Worm (Caenorhabditis elegans) whole organism, L1 larva: ENCODE data around the gene eif-3.K.

ENCODE experiments used
- C04F5.9 ChIP-seq: sonication (generic microtip); optimal IDR thresholded peaks from 2 replicates; lab custom pipeline; 2016; ENCODE audit warnings: missing genetic modification characterization, missing compliant biosample characterization
- C16A3.4 ChIP-seq: fragments of 150-350 bp; optimal IDR thresholded peaks from 2 replicates; lab custom pipeline; 2014; ENCODE audit warnings: missing biosample characterization, missing genetic modification characterization
- Y116A8C.19 ChIP-seq: sonication (generic microtip); optimal IDR thresholded peaks from 2 replicates; lab custom pipeline; 2016; ENCODE audit warnings: missing compliant biosample characterization, missing genetic modification characterization, borderline replicate concordance
- alr-1 ChIP-seq: fragments of 200-800 bp; sonication (Bioruptor generic); optimal IDR thresholded peaks from 2 replicates; lab custom pipeline; 2018; ENCODE audit warnings: borderline replicate concordance, mild to moderate bottlenecking, missing genetic modification characterization, missing compliant biosample characterization
- aly-2 ChIP-seq: fragments of 150-350 bp; optimal IDR thresholded peaks from 2 replicates; lab custom pipeline; 2014; ENCODE audit warnings: missing biosample characterization, missing genetic modification characterization
- blmp-1 ChIP-seq: fragments of 150-350 bp; optimal IDR thresholded peaks from 2 replicates; lab custom pipeline; 2014; ENCODE audit warnings: missing biosample characterization, missing genetic modification characterization
- ceh-63 ChIP-seq: fragments of 200-800 bp; sonication (Bioruptor generic); optimal IDR thresholded peaks from 2 replicates; lab custom pipeline; 2018; ENCODE audit warnings: mild to moderate bottlenecking, missing genetic modification characterization, missing compliant biosample characterization
- ceh-8 ChIP-seq: fragments of 200-800 bp; sonication (Bioruptor generic); optimal IDR thresholded peaks from 2 replicates; lab custom pipeline; 2018; ENCODE audit warnings: mild to moderate bottlenecking, missing genetic modification characterization, moderate library complexity, missing compliant biosample characterization
- ceh-90 ChIP-seq: sonication (generic microtip); optimal IDR thresholded peaks from 2 replicates; lab custom pipeline; 2016; ENCODE audit warnings: missing genetic modification characterization, missing compliant biosample characterization
- ces-1 ChIP-seq: fragments of 150-350 bp; optimal IDR thresholded peaks from 2 replicates; lab custom pipeline; 2014; ENCODE audit warnings: missing biosample characterization, missing genetic modification reagents, missing genetic modification characterization
- dpl-1 ChIP-seq, 3 experiments: fragments of 150-350 bp in 2 of 3; sonication (generic microtip) in 1 of 3; optimal IDR thresholded peaks; 2 replicates each; lab custom pipeline; 2014 to 2017; ENCODE audit warnings: missing biosample characterization in 3 of 3, missing genetic modification characterization in 3 of 3, missing genetic modification reagents in 3 of 3
- dsc-1 ChIP-seq: sonication (generic microtip); optimal IDR thresholded peaks from 2 replicates; lab custom pipeline; 2016; ENCODE audit warnings: mild to moderate bottlenecking, missing genetic modification characterization, missing compliant biosample characterization
- efl-1 ChIP-seq, 4 experiments: fragments of 150-350 bp; optimal IDR thresholded peaks in 3 of 4; peaks in 1 of 4; 1 replicate in 1 of 4; 2 replicates in 3 of 4; lab custom pipeline; 2014; ENCODE audit warnings: missing biosample characterization in 2 of 4, missing genetic modification characterization in 2 of 4, missing genetic modification reagents in 2 of 4
- egl-27 ChIP-seq, 2 experiments: fragments of 150-350 bp in 1 of 2; sonication (generic microtip); optimal IDR thresholded peaks; 3 replicates each; lab custom pipeline; 2017 to 2018; ENCODE audit warnings: missing biosample characterization in 2 of 2, missing genetic modification characterization in 2 of 2, missing genetic modification reagents in 2 of 2
- elt-2 ChIP-seq: sonication (generic microtip); optimal IDR thresholded peaks from 2 replicates; lab custom pipeline; 2016; ENCODE audit warnings: missing genetic modification characterization, mild to moderate bottlenecking, inconsistent platforms, missing compliant biosample characterization, missing genetic modification reagents
- fkh-4 ChIP-seq: sonication (generic microtip); optimal IDR thresholded peaks from 2 replicates; lab custom pipeline; 2016; ENCODE audit warnings: missing compliant biosample characterization, missing genetic modification characterization, borderline replicate concordance
- fos-1 ChIP-seq: fragments of 150-350 bp; optimal IDR thresholded peaks from 2 replicates; lab custom pipeline; 2014; ENCODE audit warnings: missing biosample characterization, missing genetic modification characterization
- hlh-17 ChIP-seq: fragments of 200-800 bp; sonication (Bioruptor generic); optimal IDR thresholded peaks from 2 replicates; lab custom pipeline; 2018; ENCODE audit warnings: missing genetic modification characterization, mild to moderate bottlenecking, missing compliant biosample characterization, moderate library complexity, borderline replicate concordance
- hpl-2 ChIP-seq: fragments of 150-350 bp; optimal IDR thresholded peaks from 2 replicates; lab custom pipeline; 2014; ENCODE audit warnings: missing biosample characterization, missing genetic modification reagents, missing genetic modification characterization
- jun-1 ChIP-seq: fragments of 150-350 bp; optimal IDR thresholded peaks from 2 replicates; lab custom pipeline; 2014; ENCODE audit warnings: missing biosample characterization, missing genetic modification reagents, missing genetic modification characterization
- lin-14 ChIP-seq: fragments of 200-800 bp; sonication (Bioruptor generic); optimal IDR thresholded peaks from 2 replicates; lab custom pipeline; 2018; ENCODE audit warnings: mild to moderate bottlenecking, missing genetic modification characterization, moderate library complexity, missing compliant biosample characterization
- lin-15B ChIP-seq: fragments of 150-350 bp; sonication (generic microtip); optimal IDR thresholded peaks from 3 replicates; lab custom pipeline; 2014; ENCODE audit warnings: missing biosample characterization, missing genetic modification characterization
- lin-35 ChIP-seq, 2 experiments: fragments of 150-350 bp; optimal IDR thresholded peaks; 2 replicates each; lab custom pipeline; 2014; ENCODE audit warnings: missing biosample characterization in 2 of 2, missing genetic modification characterization in 2 of 2, missing genetic modification reagents in 2 of 2
- lin-39 ChIP-seq: fragments of 150-350 bp; optimal IDR thresholded peaks from 2 replicates; lab custom pipeline; 2014; ENCODE audit warnings: missing biosample characterization, missing genetic modification reagents, missing genetic modification characterization
- lir-3 ChIP-seq: sonication (generic microtip); optimal IDR thresholded peaks from 2 replicates; lab custom pipeline; 2016; ENCODE audit warnings: mild to moderate bottlenecking, missing genetic modification characterization, moderate library complexity, missing compliant biosample characterization; ENCODE audit not compliant: poor library complexity
- lsy-2 ChIP-seq, 2 experiments: fragments of 150-350 bp; optimal IDR thresholded peaks; 2 replicates each; lab custom pipeline; 2014; ENCODE audit warnings: missing biosample characterization in 2 of 2, missing genetic modification characterization in 2 of 2
- mab-9 ChIP-seq: fragments of 200-800 bp; sonication (Bioruptor generic); IDR thresholded peaks from 2 replicates; pipeline ENCODE4 v1.3.6; 2022; ENCODE audit warnings: missing genetic modification reagents, missing genetic modification characterization, missing compliant biosample characterization
- mef-2 ChIP-seq: fragments of 150-350 bp; optimal IDR thresholded peaks from 2 replicates; lab custom pipeline; 2014; ENCODE audit warnings: missing biosample characterization, missing genetic modification characterization
- mep-1 ChIP-seq: fragments of 150-350 bp; optimal IDR thresholded peaks from 2 replicates; lab custom pipeline; 2014; ENCODE audit warnings: missing biosample characterization, missing genetic modification characterization
- nhr-11 ChIP-seq: fragments of 150-350 bp; optimal IDR thresholded peaks from 2 replicates; lab custom pipeline; 2014; ENCODE audit warnings: missing biosample characterization, missing genetic modification characterization
- nhr-19 ChIP-seq: fragments of 200-800 bp; sonication (Bioruptor generic); conservative IDR thresholded peaks from 2 replicates; pipeline ENCODE4 v1.3.6; 2022; ENCODE audit warnings: missing genetic modification characterization, missing compliant biosample characterization
- nhr-20 ChIP-seq: sonication (generic microtip); optimal IDR thresholded peaks from 2 replicates; lab custom pipeline; 2016; ENCODE audit warnings: mild to moderate bottlenecking, missing genetic modification characterization, missing compliant biosample characterization
- nhr-28 ChIP-seq: fragments of 150-350 bp; optimal IDR thresholded peaks from 2 replicates; lab custom pipeline; 2014; ENCODE audit warnings: missing biosample characterization, missing genetic modification characterization
- nhr-76 ChIP-seq: sonication (generic microtip); optimal IDR thresholded peaks from 2 replicates; lab custom pipeline; 2017; ENCODE audit warnings: missing biosample characterization, missing genetic modification characterization
- nhr-77 ChIP-seq: fragments of 150-350 bp; optimal IDR thresholded peaks from 2 replicates; lab custom pipeline; 2014; ENCODE audit warnings: missing biosample characterization, missing genetic modification characterization
- nhr-85 ChIP-seq: sonication (generic microtip); peaks from one replicate; lab custom pipeline; 2016; ENCODE audit warnings: missing genetic modification characterization, inconsistent platforms, missing compliant biosample characterization
- pag-3 ChIP-seq: sonication (generic microtip); optimal IDR thresholded peaks from 2 replicates; lab custom pipeline; 2017; ENCODE audit warnings: missing genetic modification characterization, mild to moderate bottlenecking, missing compliant biosample characterization, antibody characterized with exemption, borderline replicate concordance; ENCODE audit not compliant: insufficient read depth
- pqm-1 ChIP-seq: sonication (generic microtip); optimal IDR thresholded peaks from 3 replicates; lab custom pipeline; 2017; ENCODE audit warnings: missing biosample characterization, missing genetic modification characterization
- rnt-1 ChIP-seq: sonication (generic microtip); optimal IDR thresholded peaks from 2 replicates; lab custom pipeline; 2016; ENCODE audit warnings: mild to moderate bottlenecking, missing genetic modification characterization, moderate library complexity, missing compliant biosample characterization
- skn-1 ChIP-seq: fragments of 150-350 bp; optimal IDR thresholded peaks from 2 replicates; lab custom pipeline; 2014; ENCODE audit warnings: missing biosample characterization, missing genetic modification characterization
- snpc-4 ChIP-seq: fragments of 150-350 bp; optimal IDR thresholded peaks from 2 replicates; lab custom pipeline; 2014; ENCODE audit warnings: missing biosample characterization, missing genetic modification characterization
- snu-23 ChIP-seq: sonication (generic microtip); optimal IDR thresholded peaks from 2 replicates; lab custom pipeline; 2016; ENCODE audit warnings: missing genetic modification characterization, missing compliant biosample characterization
- sox-4 ChIP-seq: sonication (generic microtip); optimal IDR thresholded peaks from 2 replicates; lab custom pipeline; 2016; ENCODE audit warnings: missing genetic modification characterization, missing compliant biosample characterization
- sptf-1 ChIP-seq: fragments of 150-350 bp; optimal IDR thresholded peaks from 2 replicates; lab custom pipeline; 2014; ENCODE audit warnings: missing biosample characterization, missing genetic modification characterization
- sup-37 ChIP-seq: fragments of 200-800 bp; sonication (Bioruptor generic); optimal IDR thresholded peaks from 2 replicates; lab custom pipeline; 2018; ENCODE audit warnings: mild to moderate bottlenecking, missing genetic modification characterization, missing compliant biosample characterization
- tbx-2 ChIP-seq: sonication (generic microtip); optimal IDR thresholded peaks from 2 replicates; lab custom pipeline; 2016; ENCODE audit warnings: missing genetic modification characterization, missing compliant biosample characterization
- tlp-1 ChIP-seq: fragments of 150-350 bp; optimal IDR thresholded peaks from 2 replicates; lab custom pipeline; 2014; ENCODE audit warnings: missing biosample characterization, missing genetic modification characterization
- unc-62 ChIP-seq: fragments of 150-350 bp; optimal IDR thresholded peaks from 2 replicates; lab custom pipeline; 2014; ENCODE audit warnings: missing biosample characterization, missing genetic modification reagents, missing genetic modification characterization
- unc-86 ChIP-seq: sonication (generic microtip); optimal IDR thresholded peaks from 2 replicates; lab custom pipeline; 2016; ENCODE audit warnings: missing genetic modification characterization, missing compliant biosample characterization
- vab-15 ChIP-seq: sonication (generic microtip); optimal IDR thresholded peaks from 2 replicates; lab custom pipeline; 2017; ENCODE audit warnings: missing genotype, mild to moderate bottlenecking, missing genetic modification characterization, missing compliant biosample characterization
- xbp-1 ChIP-seq: sonication (generic microtip); optimal IDR thresholded peaks from 2 replicates; lab custom pipeline; 2016; ENCODE audit warnings: missing genetic modification characterization, missing compliant biosample characterization
- ztf-11 ChIP-seq, 2 experiments: sonication (generic microtip); optimal IDR thresholded peaks; 2 replicates each; lab custom pipeline; 2016 to 2017; ENCODE audit warnings: missing genetic modification characterization in 2 of 2, missing biosample characterization in 1 of 2, missing compliant biosample characterization in 1 of 2
- ztf-4 ChIP-seq: fragments of 150-350 bp; optimal IDR thresholded peaks from 2 replicates; lab custom pipeline; 2014; ENCODE audit warnings: missing biosample characterization, missing genetic modification characterization

eif-3.K gene

DNA sequence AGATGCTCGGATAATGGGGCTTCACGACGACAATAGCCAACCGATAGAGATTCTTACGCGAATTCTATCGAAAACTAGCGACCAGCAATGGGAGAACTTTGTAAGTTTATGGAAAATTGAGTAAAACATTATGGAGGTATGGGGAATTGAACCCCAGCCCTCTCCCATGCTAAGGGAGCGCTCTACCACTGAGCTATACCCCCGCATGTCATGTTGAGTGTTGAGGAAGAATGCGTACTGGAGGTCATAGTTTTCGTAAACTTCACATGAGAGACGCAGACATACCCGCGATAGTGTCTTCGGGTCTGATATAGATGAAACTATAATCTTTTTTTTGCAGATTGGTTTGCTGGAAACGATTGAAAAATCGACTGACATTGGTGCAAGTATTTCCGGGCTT lies 49.6 kb downstream of the eif-3.K start:
- TF ChIP-seq ceh-90 (tag; lab: Kevin White, UChicago) (no peak), nhr-28 (tag; lab: Kevin White, UChicago) (no peak), skn-1 (tag; lab: Kevin White, UChicago) (peak; percentile 58), lin-14 (peak; percentile 69), nhr-19 (peak; percentile 76), lin-39 (no peak), tbx-2 (tag; lab: Kevin White, UChicago) (peak; percentile 32), unc-62 (GFP tag; lab: Kevin White, UChicago) (no peak), egl-27 (tag; optimal IDR thresholded peaks at IDR 0.05; lab: Kevin White, UChicago) (peak in 1 of 2 experiments; percentile 42), mab-9 (GFP tag; lab: Robert Waterston, UW) (no peak), ces-1 (GFP tag; lab: Kevin White, UChicago) (no peak), mef-2 (no peak), vab-15 (tag; lab: Kevin White, UChicago) (peak; percentile 41), unc-86 (tag; lab: Kevin White, UChicago) (peak; percentile 1), tlp-1 (tag; lab: Kevin White, UChicago) (no peak), ceh-63 (no peak), xbp-1 (tag; lab: Kevin White, UChicago) (peak; percentile 38), snu-23 (GFP tag; lab: Kevin White, UChicago) (peak; percentile 85), jun-1 (tag; lab: Kevin White, UChicago) (peak; percentile 41), snpc-4 (tag; lab: Kevin White, UChicago) (peak; percentile 58), sup-37 (GFP tag; lab: Kevin White, UChicago) (no peak), hpl-2 (GFP tag; lab: Kevin White, UChicago) (no peak), lin-15B (no peak), nhr-77 (tag; lab: Kevin White, UChicago) (no peak), C16A3.4 (peak; percentile 78), aly-2 (peak; percentile 79), pag-3 (tag; lab: Kevin White, UChicago) (no peak), lir-3 (tag; lab: Kevin White, UChicago) (peak; percentile 34), rnt-1 (peak; percentile 75), ztf-11 (tag; optimal IDR thresholded peaks at IDR 0.05; lab: Kevin White, UChicago) (peak in 1 of 2 experiments; percentile 5), efl-1 (optimal IDR thresholded peaks at IDR 0.05; lab: Kevin White, UChicago) (peak; percentile 50 to 56), efl-1 (GFP tag; optimal IDR thresholded peaks at IDR 0.05 in 1 of 2; lab: Kevin White, UChicago) (peak; percentile 28 to 94), fkh-4 (tag; lab: Kevin White, UChicago) (no peak), sox-4 (tag; lab: Kevin White, UChicago) (no peak), pqm-1 (tag; lab: Kevin White, UChicago) (no peak), blmp-1 (peak; percentile 18), dpl-1 (GFP tag; optimal IDR thresholded peaks at IDR 0.05; lab: Kevin White, UChicago) (peak in 2 of 3 experiments; percentile 47 to 67), nhr-76 (tag; lab: Kevin White, UChicago) (no peak), Y116A8C.19 (tag; lab: Kevin White, UChicago) (no peak), nhr-85 (tag; lab: Kevin White, UChicago) (peak; percentile 74), nhr-11 (tag; lab: Kevin White, UChicago) (no peak), lin-35 (GFP tag; optimal IDR thresholded peaks at IDR 0.05; lab: Kevin White, UChicago) (peak; percentile 52 to 82), fos-1 (tag; lab: Kevin White, UChicago) (peak; percentile 66), ztf-4 (no peak), dsc-1 (tag; lab: Kevin White, UChicago) (peak; percentile 32), alr-1 (tag; lab: Kevin White, UChicago) (no peak), C04F5.9 (no peak), hlh-17 (GFP tag; lab: Kevin White, UChicago) (no peak), elt-2 (tag; lab: Kevin White, UChicago) (peak; percentile 28), mep-1 (peak; percentile 67), nhr-20 (tag; lab: Kevin White, UChicago) (peak; percentile 74), lsy-2 (tag; optimal IDR thresholded peaks at IDR 0.05; lab: Kevin White, UChicago) (peak; percentile 47 to 70), ceh-8 (GFP tag; lab: Kevin White, UChicago) (no peak), sptf-1 (tag; lab: Kevin White, UChicago) (no peak)
